Worm (Caenorhabditis elegans) whole organism, young adult: ENCODE measurements around the gene algn-12.
A peak's percentile ranks its signal among the peaks of the same experiment; 100 is the strongest.

ENCODE experiments used
- B0035.1 ChIP-seq: sonication (generic microtip); optimal IDR thresholded peaks from 2 replicates; lab custom pipeline; 2016; ENCODE audit warnings: missing genetic modification characterization, mild to moderate bottlenecking, missing compliant biosample characterization, missing genotype, missing genetic modification reagents
- B0336.3 ChIP-seq: fragments of 200-800 bp; sonication (Bioruptor generic); IDR thresholded peaks from 2 replicates; pipeline ENCODE4 v1.3.6; 2022; ENCODE audit warnings: missing genetic modification characterization, missing compliant biosample characterization
- C17E4.6 ChIP-seq: fragments of 200-800 bp; sonication (Bioruptor generic); IDR thresholded peaks from 2 replicates; pipeline ENCODE4 v1.3.6; 2022; ENCODE audit warnings: missing genetic modification reagents, missing genetic modification characterization, missing compliant biosample characterization
- D2030.7 ChIP-seq: fragments of 200-800 bp; sonication (Bioruptor generic); IDR thresholded peaks from 2 replicates; pipeline ENCODE4 v1.3.6; 2022; ENCODE audit warnings: missing genetic modification reagents, missing genetic modification characterization, missing compliant biosample characterization
- F23B12.7 ChIP-seq: sonication (generic microtip); optimal IDR thresholded peaks from 2 replicates; lab custom pipeline; 2017; ENCODE audit warnings: missing genetic modification characterization, mild to moderate bottlenecking, missing compliant biosample characterization, antibody characterized with exemption, moderate library complexity; ENCODE audit not compliant: insufficient read depth
- F33H1.4 ChIP-seq: fragments of 200-800 bp; sonication (Bioruptor generic); IDR thresholded peaks from 2 replicates; pipeline ENCODE4 v1.3.6; 2022; ENCODE audit warnings: missing genetic modification reagents, missing genetic modification characterization, missing compliant biosample characterization
- F55B11.4 ChIP-seq: sonication (generic microtip); optimal IDR thresholded peaks from 2 replicates; lab custom pipeline; 2016; ENCODE audit warnings: missing compliant biosample characterization, missing genetic modification characterization, borderline replicate concordance; ENCODE audit not compliant: insufficient read depth
- F57A8.1 ChIP-seq: fragments of 200-800 bp; sonication (Bioruptor generic); optimal IDR thresholded peaks from 2 replicates; lab custom pipeline; 2018; ENCODE audit warnings: mild to moderate bottlenecking, missing genetic modification characterization, moderate library complexity, missing compliant biosample characterization
- K11D2.4 ChIP-seq: fragments of 200-800 bp; sonication (Bioruptor generic); IDR thresholded peaks from 2 replicates; pipeline ENCODE4 v1.3.6; 2022; ENCODE audit warnings: missing genetic modification reagents, missing genetic modification characterization, missing compliant biosample characterization
- Y53F4B.3 ChIP-seq: fragments of 200-800 bp; sonication (Bioruptor generic); IDR thresholded peaks from 2 replicates; pipeline ENCODE4 v1.3.6; 2022; ENCODE audit warnings: missing genetic modification reagents, missing genetic modification characterization, missing compliant biosample characterization
- Y79H2A.3 ChIP-seq: fragments of 200-800 bp; sonication (Bioruptor generic); conservative IDR thresholded peaks from 2 replicates; pipeline ENCODE4 v1.3.6; 2022; ENCODE audit warnings: missing genetic modification reagents, missing genetic modification characterization, missing compliant biosample characterization
- Y95B8A.8 ChIP-seq: fragments of 200-800 bp; sonication (Bioruptor generic); IDR thresholded peaks from 2 replicates; pipeline ENCODE4 v1.3.6; 2022; ENCODE audit warnings: missing genetic modification reagents, missing genetic modification characterization, missing compliant biosample characterization
- ama-1 ChIP-seq, 3 experiments: fragments of 150-350 bp in 1 of 3; sonication (generic microtip) in 2 of 3; optimal IDR thresholded peaks; 2 replicates each; lab custom pipeline; 2014 to 2018; ENCODE audit warnings: missing biosample characterization in 2 of 3, missing genetic modification characterization in 2 of 3, missing genetic modification reagents in 2 of 3
- aptf-3 ChIP-seq: fragments of 200-800 bp; sonication (Bioruptor generic); IDR thresholded peaks from 2 replicates; pipeline ENCODE4 v1.3.6; 2022; ENCODE audit warnings: missing genetic modification characterization, missing compliant biosample characterization
- athp-1 ChIP-seq: sonication (generic microtip); optimal IDR thresholded peaks from 2 replicates; lab custom pipeline; 2017; ENCODE audit warnings: mild to moderate bottlenecking, missing genetic modification characterization, missing compliant biosample characterization
- bed-2 ChIP-seq: fragments of 200-800 bp; sonication (Bioruptor generic); IDR thresholded peaks from 2 replicates; pipeline ENCODE4 v1.3.6; 2022; ENCODE audit warnings: missing genetic modification reagents, missing genetic modification characterization, missing compliant biosample characterization
- cebp-1 ChIP-seq, 2 experiments: fragments of 200-800 bp in 1 of 2; sonication (Bioruptor generic) in 1 of 2; sonication (generic microtip) in 1 of 2; IDR thresholded peaks in 1 of 2; optimal IDR thresholded peaks in 1 of 2; 2 replicates each; pipeline versions ENCODE4 v1.3.6 to Lab custom; 2017 to 2022; ENCODE audit warnings: missing compliant biosample characterization in 2 of 2, missing genetic modification characterization in 2 of 2, mild to moderate bottlenecking in 1 of 2, missing genetic modification reagents in 1 of 2, moderate library complexity in 1 of 2
- die-1 ChIP-seq: sonication (generic microtip); optimal IDR thresholded peaks from 2 replicates; lab custom pipeline; 2016; ENCODE audit warnings: missing genotype, mild to moderate bottlenecking, missing genetic modification characterization, missing compliant biosample characterization
- dox-1 ChIP-seq: fragments of 200-800 bp; sonication (Bioruptor generic); IDR thresholded peaks from 2 replicates; pipeline ENCODE4 v1.3.6; 2022; ENCODE audit warnings: missing genetic modification reagents, missing genetic modification characterization, missing compliant biosample characterization
- dpl-1 ChIP-seq: fragments of 150-350 bp; optimal IDR thresholded peaks from 2 replicates; lab custom pipeline; 2014; ENCODE audit warnings: missing biosample characterization, missing genetic modification reagents, missing genetic modification characterization
- efl-1 ChIP-seq: fragments of 150-350 bp; optimal IDR thresholded peaks from 2 replicates; lab custom pipeline; 2014; ENCODE audit warnings: missing biosample characterization, missing genetic modification reagents, missing genetic modification characterization
- ets-4 ChIP-seq: fragments of 200-800 bp; sonication (Bioruptor generic); optimal IDR thresholded peaks from 2 replicates; lab custom pipeline; 2018; ENCODE audit warnings: mild to moderate bottlenecking, missing genetic modification characterization, missing compliant biosample characterization
- hlh-12 ChIP-seq: sonication (generic microtip); optimal IDR thresholded peaks from 2 replicates; lab custom pipeline; 2016; ENCODE audit warnings: missing genetic modification characterization, missing compliant biosample characterization
- hlh-26 ChIP-seq: fragments of 200-800 bp; sonication (Bioruptor generic); conservative IDR thresholded peaks from 2 replicates; pipeline ENCODE4 v1.3.6; 2022; ENCODE audit warnings: missing genetic modification reagents, missing genetic modification characterization, missing compliant biosample characterization
- hmg-1.2 ChIP-seq: fragments of 200-800 bp; sonication (Bioruptor generic); IDR thresholded peaks from 2 replicates; pipeline ENCODE4 v1.3.6; 2022; ENCODE audit warnings: missing genetic modification reagents, missing genetic modification characterization, missing compliant biosample characterization
- hrde-1 ChIP-seq: sonication (generic microtip); optimal IDR thresholded peaks from 2 replicates; lab custom pipeline; 2016; ENCODE audit warnings: missing genetic modification characterization, mild to moderate bottlenecking, missing compliant biosample characterization, moderate library complexity, missing genotype, missing genetic modification reagents, borderline replicate concordance
- lin-54 ChIP-seq: fragments of 200-800 bp; sonication (Bioruptor generic); optimal IDR thresholded peaks from 2 replicates; lab custom pipeline; 2018; ENCODE audit warnings: mild to moderate bottlenecking, missing genetic modification characterization, missing compliant biosample characterization
- lir-1 ChIP-seq: fragments of 200-800 bp; sonication (Bioruptor generic); conservative IDR thresholded peaks from 2 replicates; pipeline ENCODE4 v1.3.6; 2022; ENCODE audit warnings: missing genetic modification reagents, missing genetic modification characterization, missing compliant biosample characterization
- lsy-27 ChIP-seq: sonication (generic microtip); optimal IDR thresholded peaks from 2 replicates; lab custom pipeline; 2017; ENCODE audit warnings: missing genetic modification characterization, mild to moderate bottlenecking, missing compliant biosample characterization, antibody characterized with exemption, missing genotype, borderline replicate concordance; ENCODE audit not compliant: insufficient read depth
- madf-8 ChIP-seq: fragments of 200-800 bp; sonication (Bioruptor generic); conservative IDR thresholded peaks from 2 replicates; pipeline ENCODE4 v1.3.6; 2022; ENCODE audit warnings: missing genetic modification reagents, missing genetic modification characterization, missing compliant biosample characterization
- mcd-1 ChIP-seq: fragments of 200-800 bp; sonication (Bioruptor generic); IDR thresholded peaks from 2 replicates; pipeline ENCODE4 v1.3.6; 2022; ENCODE audit warnings: missing genetic modification reagents, missing genetic modification characterization, missing compliant biosample characterization
- mes-4 ChIP-seq: sonication (generic microtip); optimal IDR thresholded peaks from 2 replicates; lab custom pipeline; 2016; ENCODE audit warnings: missing genotype, missing genetic modification characterization, missing compliant biosample characterization
- nfya-1 ChIP-seq: sonication (generic microtip); optimal IDR thresholded peaks from 2 replicates; lab custom pipeline; 2017; ENCODE audit warnings: antibody characterized with exemption, missing compliant biosample characterization, missing genetic modification characterization, borderline replicate concordance; ENCODE audit not compliant: insufficient read depth
- nfya-2 ChIP-seq: fragments of 200-800 bp; sonication (Bioruptor generic); IDR thresholded peaks from 2 replicates; pipeline ENCODE4 v1.3.6; 2022; ENCODE audit warnings: missing genetic modification reagents, missing genetic modification characterization, missing compliant biosample characterization
- nhr-27 ChIP-seq: fragments of 200-800 bp; sonication (Bioruptor generic); optimal IDR thresholded peaks from 2 replicates; lab custom pipeline; 2018; ENCODE audit warnings: mild to moderate bottlenecking, missing genetic modification characterization, moderate library complexity, missing compliant biosample characterization
- pbrm-1 ChIP-seq: fragments of 200-800 bp; sonication (Bioruptor generic); IDR thresholded peaks from 2 replicates; pipeline ENCODE4 v1.3.6; 2022; ENCODE audit warnings: missing genetic modification reagents, missing genetic modification characterization, missing compliant biosample characterization
- rpc-1 ChIP-seq, 2 experiments: fragments of 150-350 bp in 1 of 2; sonication (generic microtip) in 1 of 2; optimal IDR thresholded peaks; 2 replicates each; lab custom pipeline; 2014 to 2018; ENCODE audit warnings: missing biosample characterization in 1 of 2, missing genetic modification characterization in 1 of 2, missing genetic modification reagents in 1 of 2, missing genotype in 1 of 2
- snpc-1.1 ChIP-seq: sonication (generic microtip); optimal IDR thresholded peaks from 2 replicates; lab custom pipeline; 2017; ENCODE audit warnings: missing genetic modification characterization, mild to moderate bottlenecking, missing compliant biosample characterization, antibody characterized with exemption, moderate library complexity, missing genotype, missing genetic modification reagents; ENCODE audit not compliant: insufficient read depth
- snpc-1.3 ChIP-seq: sonication (generic microtip); optimal IDR thresholded peaks from 2 replicates; lab custom pipeline; 2017; ENCODE audit warnings: missing genetic modification characterization, mild to moderate bottlenecking, missing compliant biosample characterization, antibody characterized with exemption, moderate library complexity, missing genotype, missing genetic modification reagents; ENCODE audit not compliant: insufficient read depth
- somi-1 ChIP-seq: fragments of 200-800 bp; sonication (Bioruptor generic); optimal IDR thresholded peaks from 2 replicates; lab custom pipeline; 2018; ENCODE audit warnings: mild to moderate bottlenecking, missing genetic modification characterization, missing compliant biosample characterization
- tbp1 ChIP-seq: fragments of 200-800 bp; sonication (Bioruptor generic); optimal IDR thresholded peaks from 2 replicates; lab custom pipeline; 2018; ENCODE audit warnings: mild to moderate bottlenecking, missing genetic modification characterization, missing compliant biosample characterization
- unc-62 ChIP-seq: fragments of 150-350 bp; optimal IDR thresholded peaks from 2 replicates; lab custom pipeline; 2014; ENCODE audit warnings: missing biosample characterization, missing genetic modification reagents, missing genetic modification characterization
- zfh-2 ChIP-seq: fragments of 200-800 bp; sonication (Bioruptor generic); conservative IDR thresholded peaks from 2 replicates; pipeline ENCODE4 v1.3.6; 2022; ENCODE audit warnings: missing genetic modification reagents, missing genetic modification characterization, missing compliant biosample characterization
- zim-3 ChIP-seq: sonication (generic microtip); optimal IDR thresholded peaks from 2 replicates; lab custom pipeline; 2017; ENCODE audit warnings: mild to moderate bottlenecking, missing genetic modification characterization, moderate library complexity, missing compliant biosample characterization
- ztf-26 ChIP-seq: sonication (generic microtip); optimal IDR thresholded peaks from 2 replicates; lab custom pipeline; 2017; ENCODE audit warnings: missing genetic modification characterization, missing compliant biosample characterization
- ztf-28 ChIP-seq: fragments of 200-800 bp; sonication (Bioruptor generic); IDR thresholded peaks from 2 replicates; pipeline ENCODE4 v1.3.6; 2022; ENCODE audit warnings: missing genetic modification reagents, missing genetic modification characterization, missing compliant biosample characterization

algn-12 gene

DNA sequence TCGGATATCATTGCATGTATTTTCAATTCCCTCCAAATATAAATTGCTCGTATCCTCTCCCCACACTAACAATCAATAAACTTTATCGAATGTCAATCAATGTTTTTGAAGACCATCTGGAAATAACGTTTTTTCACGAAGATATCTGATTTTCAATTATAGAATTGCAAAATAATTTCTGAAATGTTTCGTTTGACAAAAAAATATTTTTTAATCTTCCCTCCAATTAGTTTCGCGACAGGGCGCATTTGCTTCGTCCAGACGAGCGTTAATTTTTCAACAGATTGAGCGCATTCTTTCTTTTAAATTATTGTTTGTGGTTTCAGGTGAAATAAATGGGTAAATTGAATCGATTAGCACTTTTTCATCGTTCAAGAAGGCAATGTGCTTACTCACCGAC is 3.8 kb upstream of the algn-12 start, which contains the start of gene vars-1 (continued):
- no peak for TF ChIP-seq snpc-1.3 (tag; lab: Kevin White, UChicago)
- no peak for TF ChIP-seq athp-1 (tag; lab: Kevin White, UChicago)
- no peak for TF ChIP-seq hrde-1 (tag; lab: Kevin White, UChicago)
- no peak for TF ChIP-seq unc-62 (GFP tag; lab: Kevin White, UChicago)
- TF ChIP-seq madf-8: no peak
- no peak for TF ChIP-seq zfh-2 (GFP tag; lab: Robert Waterston, UW)
- TF ChIP-seq F33H1.4 (GFP tag; lab: Robert Waterston, UW): peak; percentile 35; the same call in 1 of the 2 replicates
- peak; percentile 78 for TF ChIP-seq F23B12.7
- no peak for TF ChIP-seq nhr-27 (tag; lab: Kevin White, UChicago)
- no peak for TF ChIP-seq aptf-3 (GFP tag; lab: Robert Waterston, UW)
- no peak for TF ChIP-seq hlh-12
- no peak for TF ChIP-seq Y53F4B.3 (GFP tag; lab: Robert Waterston, UW)
- no peak for TF ChIP-seq zim-3 (tag; lab: Kevin White, UChicago)
- no peak for TF ChIP-seq K11D2.4 (GFP tag; lab: Robert Waterston, UW)
- TF ChIP-seq die-1 (tag; lab: Kevin White, UChicago): no peak
- TF ChIP-seq ztf-26: no peak
- no peak for TF ChIP-seq nfya-1 (tag; lab: Kevin White, UChicago)
- no peak for TF ChIP-seq nfya-2 (GFP tag; lab: Robert Waterston, UW)
- no peak for TF ChIP-seq dox-1 (GFP tag; lab: Robert Waterston, UW)
- no peak for TF ChIP-seq C17E4.6 (GFP tag; lab: Robert Waterston, UW)
- TF ChIP-seq efl-1 (GFP tag; lab: Kevin White, UChicago): peak; percentile 69
- TF ChIP-seq mcd-1 (GFP tag; lab: Robert Waterston, UW): peak; percentile 90
- TF ChIP-seq mes-4: no peak
- TF ChIP-seq hlh-26: no peak
- no peak for TF ChIP-seq F57A8.1
- no peak for TF ChIP-seq F55B11.4 (tag; lab: Kevin White, UChicago)
- TF ChIP-seq ama-1 (optimal IDR thresholded peaks at IDR 0.05; lab: Kevin White, UChicago): no peak
- TF ChIP-seq ama-1 (GFP tag; optimal IDR thresholded peaks at IDR 0.05; lab: Kevin White, UChicago): no peak
- TF ChIP-seq Y79H2A.3 (GFP tag; lab: Robert Waterston, UW): no peak
- peak; percentile 42 for TF ChIP-seq dpl-1 (GFP tag; lab: Kevin White, UChicago)
- TF ChIP-seq ets-4 (GFP tag; lab: Kevin White, UChicago): no peak
- TF ChIP-seq Y95B8A.8 (GFP tag; lab: Robert Waterston, UW): 0 out of 2 replicates have a peak, but pooled peaks have one; percentile 16
- TF ChIP-seq hmg-1.2: no peak
- peak; percentile 6 for TF ChIP-seq tbp1
- peak; percentile 43 for TF ChIP-seq snpc-1.1 (tag; lab: Kevin White, UChicago)
- no peak for TF ChIP-seq B0035.1 (tag; lab: Kevin White, UChicago)
- TF ChIP-seq lsy-27: no peak
- no peak for TF ChIP-seq bed-2 (GFP tag; lab: Robert Waterston, UW)
- TF ChIP-seq cebp-1 (GFP tag; IDR thresholded peaks at IDR 0.05; lab: Robert Waterston, UW): no peak
- TF ChIP-seq cebp-1 (tag; optimal IDR thresholded peaks at IDR 0.05; lab: Kevin White, UChicago): peak; percentile 42
- peak; percentile 55 for TF ChIP-seq B0336.3
- TF ChIP-seq rpc-1 (optimal IDR thresholded peaks at IDR 0.05; lab: Kevin White, UChicago): no peak
- no peak for TF ChIP-seq rpc-1 (tag; optimal IDR thresholded peaks at IDR 0.05; lab: Kevin White, UChicago)
- peak; percentile 88 for TF ChIP-seq lin-54 (GFP tag; lab: Kevin White, UChicago)
- 0 out of 2 replicates have a peak, but pooled peaks have one; percentile 28 for TF ChIP-seq D2030.7 (GFP tag; lab: Robert Waterston, UW)
- no peak for TF ChIP-seq ztf-28 (GFP tag; lab: Robert Waterston, UW)
- TF ChIP-seq somi-1: no peak
- no peak for TF ChIP-seq lir-1 (GFP tag; lab: Robert Waterston, UW)
- no peak for TF ChIP-seq pbrm-1 (GFP tag; lab: Robert Waterston, UW)
